Fruit fly (Drosophila melanogaster) whole organism: ENCODE data around the gene CG12010.

Experiments used
- CG8478 ChIP-seq: fragments of >200 bp; optimal IDR thresholded peaks from 2 replicates; lab custom pipeline; 2018; ENCODE audit warnings: inconsistent platforms
- Dll ChIP-seq: fragments of >200 bp; optimal IDR thresholded peaks from 2 replicates; lab custom pipeline; 2017
- EcR ChIP-seq, 2 experiments: fragments of >200 bp; optimal IDR thresholded peaks; 2 replicates each; lab custom pipeline; 2017; ENCODE audit warnings: missing biosample characterization in 2 of 2, missing genetic modification characterization in 2 of 2, missing genetic modification reagents in 2 of 2
- pan ChIP-seq: fragments of >200 bp; optimal IDR thresholded peaks from 2 replicates; lab custom pipeline; 2017
- psq ChIP-seq: fragments of >200 bp; optimal IDR thresholded peaks from 2 replicates; lab custom pipeline; 2017
- usp ChIP-seq: fragments of >200 bp; optimal IDR thresholded peaks from 2 replicates; lab custom pipeline; 2017; ENCODE audit warnings: missing biosample characterization, missing genetic modification characterization, mixed read lengths

Gene CG12010

DNA sequence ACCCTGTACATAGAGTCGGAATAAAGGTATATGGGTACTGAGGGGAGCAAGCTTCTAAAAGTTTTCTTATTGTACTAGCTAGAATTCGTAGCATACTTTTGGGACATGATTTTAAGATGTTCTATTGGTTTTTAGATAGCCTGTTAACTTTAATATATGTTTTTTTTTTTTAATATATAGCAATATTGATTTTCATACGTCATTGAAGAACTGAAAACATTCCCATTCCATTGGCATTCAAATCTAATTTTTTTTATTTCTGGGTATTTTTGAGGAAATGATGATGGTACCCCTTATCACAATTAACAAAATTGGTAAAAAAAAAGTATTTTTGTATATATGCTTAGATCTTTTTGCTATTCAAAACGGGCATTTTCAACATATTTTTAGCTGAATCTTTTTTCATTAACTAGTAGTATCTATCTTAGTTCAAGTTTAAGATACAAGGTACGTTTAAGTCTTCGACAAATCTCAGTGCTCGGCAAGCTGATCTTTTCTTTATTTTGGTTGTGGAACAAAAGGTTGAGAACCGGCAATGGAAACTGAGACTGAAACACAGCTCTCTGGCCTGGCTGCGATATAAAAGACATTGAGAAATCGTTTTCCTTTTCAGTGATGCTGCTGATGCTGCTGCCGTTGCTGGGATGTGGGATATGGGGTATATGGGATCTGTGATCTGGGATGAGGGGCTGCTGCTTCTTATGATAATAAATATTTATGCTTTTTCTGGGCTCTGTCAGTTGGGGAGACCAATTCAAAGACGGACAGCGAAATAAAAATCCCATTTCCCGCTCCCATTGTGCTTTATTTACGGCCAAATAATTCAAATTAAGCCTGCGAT lies 10.7 kb downstream of the CG12010 start:
- TF ChIP-seq psq (lab: Kevin White, UChicago) (no peak), pan (lab: Kevin White, UChicago) (peak; percentile 92)

DNA sequence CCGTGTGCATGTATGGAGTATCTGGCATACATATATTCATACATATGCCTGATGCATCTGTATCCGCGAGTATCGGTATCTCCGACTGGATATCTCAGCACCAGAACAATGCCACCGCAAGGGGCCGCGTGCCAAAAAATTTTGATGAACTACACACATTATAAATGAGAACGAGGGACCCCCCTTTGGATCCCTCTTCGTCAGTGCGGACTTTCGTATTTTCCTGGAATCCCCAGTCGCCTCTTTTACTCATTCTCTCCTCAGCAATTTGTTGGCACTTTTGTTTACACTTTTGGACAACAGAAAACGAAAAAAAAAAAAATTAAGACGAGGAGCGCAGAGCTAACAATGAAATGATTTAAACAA lies 11.3 kb downstream of the CG12010 start:
- TF ChIP-seq pan (lab: Kevin White, UChicago): no peak
- no peak for TF ChIP-seq CG8478
- TF ChIP-seq EcR (GFP tag; optimal IDR thresholded peaks at IDR 0.05; lab: Kevin White, UChicago): no peak
- TF ChIP-seq psq (lab: Kevin White, UChicago): no peak
- TF ChIP-seq usp (GFP tag; lab: Kevin White, UChicago): no peak
- no peak for TF ChIP-seq Dll (lab: Kevin White, UChicago)

DNA sequence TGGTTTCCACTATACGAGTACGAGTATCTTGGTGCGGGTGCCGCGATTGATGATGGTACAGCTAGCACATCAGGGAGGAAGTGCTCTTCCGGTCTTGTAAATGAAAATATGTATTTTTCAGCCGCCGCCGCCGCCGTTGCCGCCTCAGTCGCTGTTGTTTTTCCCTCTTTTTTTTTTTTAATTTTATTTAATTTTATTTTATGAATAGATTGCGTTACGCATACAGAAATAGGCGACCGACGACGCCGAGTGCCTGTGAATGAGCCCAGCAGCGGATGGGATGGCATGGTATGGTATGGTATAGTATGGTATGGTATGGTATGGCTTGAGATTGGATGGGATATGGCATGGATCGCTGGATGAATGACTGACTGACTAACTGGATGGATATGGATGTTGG lies 12.6 kb downstream of the CG12010 start:
- TF ChIP-seq CG8478: no peak

DNA sequence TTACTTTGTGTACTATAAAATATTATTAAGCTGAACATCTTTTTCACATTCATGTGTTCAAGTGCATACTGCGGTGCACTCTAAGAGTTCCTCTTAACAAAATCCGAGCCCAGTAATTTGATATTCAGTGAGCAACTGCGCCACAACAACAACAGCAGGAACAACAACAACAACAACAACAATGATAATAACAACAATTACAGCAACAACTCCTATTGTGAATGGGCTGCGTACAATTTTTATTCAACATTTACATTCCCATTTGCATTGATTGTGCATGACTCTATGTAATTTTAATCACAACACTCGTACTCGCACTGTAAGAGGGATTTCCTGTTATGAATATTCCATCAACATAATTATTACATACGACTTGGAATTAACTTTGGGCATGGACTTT lies 13.5 kb downstream of the CG12010 start:
- no peak for TF ChIP-seq psq (lab: Kevin White, UChicago)
- no peak for TF ChIP-seq usp (GFP tag; lab: Kevin White, UChicago)
- TF ChIP-seq CG8478: no peak
- no peak for TF ChIP-seq Dll (lab: Kevin White, UChicago)
- TF ChIP-seq pan (lab: Kevin White, UChicago): no peak
- TF ChIP-seq EcR (GFP tag; optimal IDR thresholded peaks at IDR 0.05; lab: Kevin White, UChicago): no peak

DNA sequence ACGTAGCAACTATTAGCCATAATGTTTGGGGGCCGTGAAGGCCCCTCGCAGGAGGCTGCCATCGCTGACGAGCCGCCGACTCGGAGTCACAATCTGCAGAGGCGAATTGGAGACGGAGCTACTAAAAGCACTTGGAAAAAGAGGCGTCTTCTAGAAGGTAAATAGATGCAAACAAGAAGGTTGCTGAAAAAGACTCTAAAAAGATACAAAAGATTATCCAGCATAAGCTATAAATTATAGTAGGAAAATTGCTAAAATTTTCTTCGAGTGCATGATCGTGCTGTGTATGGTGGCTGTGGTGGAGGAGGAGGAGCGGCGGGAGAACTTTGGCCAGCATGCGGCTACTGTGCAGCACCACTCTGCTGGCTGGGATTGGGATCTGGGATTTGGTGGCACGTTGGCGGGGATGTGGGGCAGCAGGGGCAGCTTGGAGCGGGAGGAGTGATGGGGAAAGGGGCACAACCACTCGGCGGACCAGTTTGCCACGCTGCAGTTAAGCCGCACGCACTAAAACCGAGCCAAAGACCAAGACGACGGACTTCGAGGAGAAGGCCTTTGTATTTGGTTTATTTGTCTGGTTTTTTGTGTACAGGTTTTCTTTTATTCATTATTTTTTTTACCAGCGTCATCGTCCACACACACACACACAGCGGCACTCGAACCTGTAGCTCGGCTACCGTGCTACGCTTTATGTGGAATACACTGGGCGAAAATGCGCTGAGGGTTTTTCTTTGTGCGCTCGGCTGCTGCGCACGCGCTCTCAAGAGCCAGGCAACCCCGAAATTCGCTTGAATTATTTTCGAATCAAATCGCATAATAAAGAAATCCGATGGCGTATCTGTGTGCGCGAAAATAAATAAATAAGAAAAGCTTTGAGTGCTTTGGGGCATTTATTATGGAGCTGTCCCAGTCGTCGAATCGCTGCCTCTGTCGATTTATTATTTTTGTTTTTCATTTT lies 14.9 kb downstream of the CG12010 start:
- TF ChIP-seq pan (lab: Kevin White, UChicago) (no peak), EcR (GFP tag; optimal IDR thresholded peaks at IDR 0.05; lab: Kevin White, UChicago) (no peak), psq (lab: Kevin White, UChicago) (no peak), usp (GFP tag; lab: Kevin White, UChicago) (no peak), CG8478 (no peak), Dll (lab: Kevin White, UChicago) (no peak)

DNA sequence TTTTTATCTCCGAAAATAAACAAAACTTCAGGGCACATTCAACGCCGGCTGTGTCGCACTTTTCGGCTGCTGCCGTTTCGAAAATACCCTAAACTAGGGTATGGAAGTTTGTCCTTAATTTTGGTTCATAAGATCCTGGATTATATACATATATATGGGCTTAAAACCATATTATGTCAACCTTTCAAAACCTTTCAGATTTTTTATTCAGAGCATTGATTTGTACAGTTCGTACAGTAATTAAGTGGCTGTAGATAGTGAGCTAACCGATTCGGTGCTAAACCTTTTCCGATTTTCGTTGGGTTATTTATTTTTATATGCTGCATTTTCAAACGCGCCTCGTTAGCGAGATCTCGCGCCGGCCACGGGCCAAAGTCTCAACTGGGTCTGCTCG lies 15.6 kb downstream of the CG12010 start:
- no peak for TF ChIP-seq EcR (GFP tag; optimal IDR thresholded peaks at IDR 0.05; lab: Kevin White, UChicago)
- no peak for TF ChIP-seq usp (GFP tag; lab: Kevin White, UChicago)
- no peak for TF ChIP-seq psq (lab: Kevin White, UChicago)
- no peak for TF ChIP-seq CG8478
- no peak for TF ChIP-seq pan (lab: Kevin White, UChicago)
- TF ChIP-seq Dll (lab: Kevin White, UChicago): no peak

DNA sequence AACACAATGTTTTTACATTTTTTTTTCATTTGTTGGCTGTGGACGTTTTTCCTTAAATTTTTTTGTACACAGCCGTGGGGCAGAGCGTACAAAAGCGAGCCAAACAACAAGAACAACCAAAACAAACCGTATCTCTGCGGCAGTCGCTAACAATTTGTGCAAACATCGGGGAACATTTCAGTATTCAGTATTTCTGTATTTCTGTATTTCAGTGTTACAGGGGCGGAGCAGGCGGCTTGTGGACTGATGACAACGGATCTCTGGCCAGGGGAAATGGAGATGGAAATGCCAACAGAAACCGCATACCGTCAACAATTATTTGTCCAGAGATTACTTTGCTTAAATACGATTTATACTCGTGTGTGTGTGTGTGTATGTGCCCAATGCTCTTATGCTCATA lies 16.4 kb downstream of the CG12010 start:
- TF ChIP-seq EcR (GFP tag; optimal IDR thresholded peaks at IDR 0.05; lab: Kevin White, UChicago) (no peak), Dll (lab: Kevin White, UChicago) (no peak), pan (lab: Kevin White, UChicago) (no peak), usp (GFP tag; lab: Kevin White, UChicago) (no peak), CG8478 (no peak), psq (lab: Kevin White, UChicago) (no peak)

DNA sequence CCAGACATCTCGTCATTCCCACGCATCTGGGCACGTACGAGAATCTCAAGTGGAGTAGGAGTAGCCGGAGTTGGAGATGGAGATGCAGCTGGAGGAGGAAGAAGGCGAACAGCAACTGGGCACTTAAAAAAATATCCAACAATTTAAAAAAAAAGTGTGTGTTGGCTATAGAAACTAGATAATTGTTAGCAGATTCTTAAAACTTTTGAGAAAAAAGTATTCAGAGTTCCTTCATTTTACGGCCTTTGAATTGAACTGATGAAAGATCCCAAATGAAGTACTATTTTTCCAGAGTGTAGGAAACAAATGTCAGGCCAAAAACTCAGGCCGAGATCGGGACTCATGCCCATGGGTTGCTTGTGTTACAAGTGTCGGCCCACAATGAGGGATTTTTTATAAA lies 17.8 kb downstream of the CG12010 start:
- no peak for TF ChIP-seq pan (lab: Kevin White, UChicago)
- TF ChIP-seq Dll (lab: Kevin White, UChicago): no peak

DNA sequence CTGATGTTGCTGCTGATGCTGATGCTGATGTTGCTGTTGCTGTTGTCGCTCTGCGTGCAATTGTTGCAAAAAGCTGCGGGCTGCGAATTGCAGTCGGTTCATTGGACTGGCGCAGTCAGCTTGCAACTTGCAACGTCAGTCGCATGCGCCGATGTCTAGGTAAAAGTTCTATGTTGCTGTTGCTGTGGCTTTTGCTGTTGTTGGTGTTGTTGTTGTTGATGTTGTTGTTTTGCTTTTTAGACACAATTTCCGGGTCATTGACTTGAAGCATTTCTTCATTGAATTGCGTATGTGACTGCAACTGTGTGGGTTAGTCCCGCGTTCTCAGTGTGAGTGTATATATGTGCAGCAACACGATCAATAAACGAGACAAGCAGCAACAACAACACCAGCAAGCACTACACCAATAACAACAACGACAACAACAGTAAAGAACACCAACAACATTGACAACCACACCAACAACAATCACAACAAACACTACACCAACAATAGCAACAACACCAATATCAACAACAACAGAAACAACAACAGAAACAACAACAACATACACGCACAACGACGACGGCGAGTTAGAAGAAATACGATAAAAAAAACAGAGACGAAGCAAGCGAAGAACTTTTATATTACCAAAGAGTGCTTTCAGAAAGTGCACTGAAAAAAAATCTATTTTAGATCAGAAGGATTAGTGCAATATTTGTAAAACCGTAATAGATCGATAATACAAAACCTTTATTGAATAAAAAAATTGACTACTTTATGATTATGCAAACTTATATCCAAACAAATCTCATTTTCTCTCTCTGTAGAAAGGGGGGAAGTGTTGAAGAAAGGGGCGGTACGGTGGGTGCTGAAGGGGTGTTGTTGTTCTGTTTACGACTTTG lies 20.1 kb downstream of the CG12010 start:
- no peak for TF ChIP-seq CG8478
- TF ChIP-seq pan (lab: Kevin White, UChicago): no peak
- TF ChIP-seq EcR (GFP tag; optimal IDR thresholded peaks at IDR 0.05; lab: Kevin White, UChicago): peak in 1 of 2 experiments; percentile 94
- no peak for TF ChIP-seq usp (GFP tag; lab: Kevin White, UChicago)
- TF ChIP-seq Dll (lab: Kevin White, UChicago): no peak
- no peak for TF ChIP-seq psq (lab: Kevin White, UChicago)

DNA sequence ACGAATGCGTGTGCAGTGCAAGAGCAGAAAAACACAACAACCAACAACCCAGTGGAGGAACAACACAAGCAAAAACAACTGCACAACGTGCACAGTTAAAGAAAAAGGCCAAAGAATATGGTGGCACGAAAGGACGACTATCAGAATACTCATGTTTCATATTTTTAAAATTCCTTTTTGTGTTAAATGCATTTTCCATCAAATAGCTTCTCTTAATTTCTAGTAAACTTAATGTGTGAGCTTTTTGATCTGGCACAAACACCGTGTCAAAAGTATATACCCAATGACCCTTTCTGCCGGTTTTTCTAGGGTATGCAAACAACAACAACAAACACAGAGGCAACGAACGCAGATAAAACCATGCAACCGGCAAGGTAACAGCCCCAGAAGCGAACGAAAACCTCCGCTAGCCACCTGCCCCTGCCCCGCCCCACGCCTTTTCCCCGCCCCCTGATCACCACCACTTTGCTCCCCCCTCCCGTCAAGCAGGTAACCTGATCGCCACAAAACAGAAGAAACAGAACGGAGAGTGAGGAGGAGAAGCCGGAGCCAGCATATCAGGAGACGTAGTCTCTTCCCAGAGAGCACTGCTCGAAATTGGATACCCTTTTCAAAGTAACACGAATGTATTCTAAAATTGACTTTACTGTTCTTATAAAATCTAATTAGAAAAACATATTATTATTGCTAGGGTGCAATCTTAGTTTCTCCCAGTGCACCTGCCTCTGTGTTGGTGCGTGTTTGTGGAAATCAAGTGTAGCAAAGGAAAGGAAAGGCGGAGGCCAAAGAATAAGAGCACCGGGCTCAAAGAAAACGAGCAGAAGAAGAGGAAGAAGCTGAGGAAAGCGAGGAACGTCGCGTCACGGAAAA lies 21.0 kb downstream of the CG12010 start:
- no peak for TF ChIP-seq usp (GFP tag; lab: Kevin White, UChicago)
- TF ChIP-seq CG8478: no peak
- TF ChIP-seq EcR (GFP tag; optimal IDR thresholded peaks at IDR 0.05; lab: Kevin White, UChicago): peak in 1 of 2 experiments; percentile 62
- no peak for TF ChIP-seq Dll (lab: Kevin White, UChicago)
- peak; percentile 95 for TF ChIP-seq pan (lab: Kevin White, UChicago)
- TF ChIP-seq psq (lab: Kevin White, UChicago): no peak
